Worm (Caenorhabditis elegans) whole organism, young adult: ENCODE results near the gene npp-25.

Source experiments
- B0261.1 ChIP-seq: sonication (generic microtip); optimal IDR thresholded peaks from 2 replicates; lab custom pipeline; 2016; ENCODE audit warnings: mild to moderate bottlenecking, missing genetic modification characterization, moderate library complexity, missing compliant biosample characterization
- attf-6 ChIP-seq: fragments of 200-800 bp; sonication (Bioruptor generic); IDR thresholded peaks from 2 replicates; pipeline ENCODE4 v1.3.6; 2022; ENCODE audit warnings: missing genetic modification reagents, missing genetic modification characterization, missing compliant biosample characterization
- ceh-100 ChIP-seq: fragments of 200-800 bp; sonication (Bioruptor generic); IDR thresholded peaks from 2 replicates; pipeline ENCODE4 v1.3.6; 2022; ENCODE audit warnings: missing genetic modification reagents, missing genetic modification characterization, missing compliant biosample characterization
- egl-44 ChIP-seq: fragments of 200-800 bp; sonication (Bioruptor generic); IDR thresholded peaks from 2 replicates; pipeline ENCODE4 v1.3.6; 2022; ENCODE audit warnings: missing genetic modification reagents, missing genetic modification characterization, missing compliant biosample characterization
- egrh-3 ChIP-seq: fragments of 200-800 bp; sonication (Bioruptor generic); IDR thresholded peaks from 2 replicates; pipeline ENCODE4 v1.3.6; 2022; ENCODE audit warnings: missing genetic modification reagents, missing genetic modification characterization, missing compliant biosample characterization
- gei-17 ChIP-seq: fragments of 200-800 bp; sonication (Bioruptor generic); optimal IDR thresholded peaks from 2 replicates; lab custom pipeline; 2018; ENCODE audit warnings: mild to moderate bottlenecking, missing genetic modification characterization, missing compliant biosample characterization
- hmg-1.2 ChIP-seq: fragments of 200-800 bp; sonication (Bioruptor generic); IDR thresholded peaks from 2 replicates; pipeline ENCODE4 v1.3.6; 2022; ENCODE audit warnings: missing genetic modification reagents, missing genetic modification characterization, missing compliant biosample characterization
- hsf-1 ChIP-seq: fragments of 200-800 bp; sonication (Bioruptor generic); IDR thresholded peaks from 2 replicates; pipeline ENCODE4 v1.3.6; 2022; ENCODE audit warnings: missing genetic modification reagents, missing genetic modification characterization, missing compliant biosample characterization
- let-607 ChIP-seq, 2 experiments: fragments of 200-800 bp in 1 of 2; sonication (Bioruptor generic) in 1 of 2; sonication (generic microtip) in 1 of 2; optimal IDR thresholded peaks; 2 replicates each; lab custom pipeline; 2016 to 2018; ENCODE audit warnings: mild to moderate bottlenecking in 2 of 2, missing compliant biosample characterization in 2 of 2, missing genetic modification characterization in 2 of 2, moderate library complexity in 2 of 2, missing genotype in 1 of 2
- lin-54 ChIP-seq: fragments of 200-800 bp; sonication (Bioruptor generic); optimal IDR thresholded peaks from 2 replicates; lab custom pipeline; 2018; ENCODE audit warnings: mild to moderate bottlenecking, missing genetic modification characterization, missing compliant biosample characterization
- nhr-179 ChIP-seq: sonication (generic microtip); optimal IDR thresholded peaks from 2 replicates; lab custom pipeline; 2016; ENCODE audit warnings: mild to moderate bottlenecking, missing genetic modification characterization, missing compliant biosample characterization
- sptf-2 ChIP-seq: fragments of 200-800 bp; sonication (Bioruptor generic); optimal IDR thresholded peaks from 2 replicates; lab custom pipeline; 2018; ENCODE audit warnings: mild to moderate bottlenecking, missing genetic modification characterization, missing compliant biosample characterization
- unc-62 ChIP-seq: fragments of 150-350 bp; optimal IDR thresholded peaks from 2 replicates; lab custom pipeline; 2014; ENCODE audit warnings: missing biosample characterization, missing genetic modification reagents, missing genetic modification characterization
- ztf-6 ChIP-seq: fragments of 200-800 bp; sonication (Bioruptor generic); IDR thresholded peaks from 2 replicates; pipeline ENCODE4 v1.3.6; 2022; ENCODE audit warnings: missing genetic modification reagents, missing genetic modification characterization, missing compliant biosample characterization

DNA sequence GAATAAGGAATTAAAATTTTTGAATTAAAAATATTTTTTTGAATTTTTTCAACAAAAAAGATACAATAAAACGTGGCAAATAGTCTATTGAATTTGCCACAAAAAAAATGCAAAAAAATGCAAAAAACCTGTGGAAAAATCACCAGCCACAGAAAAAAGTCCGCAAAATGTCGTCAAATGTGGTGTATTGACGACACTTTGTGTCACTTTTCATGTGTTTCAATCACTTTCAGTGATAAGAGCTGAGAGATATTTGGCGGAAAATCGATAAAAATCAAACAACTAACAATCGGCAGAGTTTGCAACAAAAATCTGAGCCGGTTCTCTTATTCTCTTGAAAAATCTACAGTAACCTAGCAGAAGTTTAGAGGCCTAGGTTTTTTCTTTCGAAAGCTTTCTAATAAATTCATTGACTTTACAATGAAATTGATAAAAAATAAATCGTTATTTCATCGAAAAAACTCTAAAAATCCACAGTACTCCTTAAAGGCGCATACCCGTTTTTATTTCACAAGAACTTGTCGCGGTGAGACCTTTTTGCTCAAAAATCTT is 46.1 kb upstream of the npp-25 start:
- TF ChIP-seq B0261.1 (tag; lab: Kevin White, UChicago), result no peak
- TF ChIP-seq let-607 (tag; optimal IDR thresholded peaks at IDR 0.05; lab: Kevin White, UChicago), result peak in 1 of 2 experiments; percentile 15
- TF ChIP-seq unc-62 (GFP tag; lab: Kevin White, UChicago), result no peak
- TF ChIP-seq gei-17 (GFP tag; lab: Kevin White, UChicago), result no peak
- TF ChIP-seq hsf-1 (GFP tag; lab: Robert Waterston, UW), result no peak
- no peak for TF ChIP-seq attf-6 (GFP tag; lab: Robert Waterston, UW)
- no peak for TF ChIP-seq sptf-2
- no peak for TF ChIP-seq egrh-3 (GFP tag; lab: Robert Waterston, UW)
- TF ChIP-seq ceh-100 (GFP tag; lab: Robert Waterston, UW), result no peak
- TF ChIP-seq ztf-6 (GFP tag; lab: Robert Waterston, UW), result no peak
- TF ChIP-seq egl-44, result no peak
- no peak for TF ChIP-seq lin-54
- TF ChIP-seq nhr-179 (tag; lab: Kevin White, UChicago), result no peak
- TF ChIP-seq hmg-1.2 (GFP tag; lab: Robert Waterston, UW), result no peak
